Worm (Caenorhabditis elegans) whole organism, young adult: ENCODE data around the gene C04G6.13.

Experiments used
- B0019.2 ChIP-seq: fragments of 200-800 bp; sonication (Bioruptor generic); conservative IDR thresholded peaks from 2 replicates; pipeline ENCODE4 v1.3.6; 2022; ENCODE audit warnings: missing genetic modification reagents, missing genetic modification characterization, missing compliant biosample characterization
- C17E4.6 ChIP-seq: fragments of 200-800 bp; sonication (Bioruptor generic); IDR thresholded peaks from 2 replicates; pipeline ENCODE4 v1.3.6; 2022; ENCODE audit warnings: missing genetic modification reagents, missing genetic modification characterization, missing compliant biosample characterization
- F22D6.2 ChIP-seq: sonication (generic microtip); optimal IDR thresholded peaks from 2 replicates; lab custom pipeline; 2016; ENCODE audit warnings: mild to moderate bottlenecking, missing genetic modification characterization, missing compliant biosample characterization
- F23B12.7 ChIP-seq: sonication (generic microtip); optimal IDR thresholded peaks from 2 replicates; lab custom pipeline; 2017; ENCODE audit warnings: missing genetic modification characterization, mild to moderate bottlenecking, missing compliant biosample characterization, antibody characterized with exemption, moderate library complexity; ENCODE audit not compliant: insufficient read depth
- F57A8.1 ChIP-seq: fragments of 200-800 bp; sonication (Bioruptor generic); optimal IDR thresholded peaks from 2 replicates; lab custom pipeline; 2018; ENCODE audit warnings: mild to moderate bottlenecking, missing genetic modification characterization, moderate library complexity, missing compliant biosample characterization
- K12H6.12 ChIP-seq: fragments of 200-800 bp; sonication (Bioruptor generic); optimal IDR thresholded peaks from 2 replicates; lab custom pipeline; 2018; ENCODE audit warnings: mild to moderate bottlenecking, missing genetic modification characterization, missing compliant biosample characterization
- Y53G8AR.9 ChIP-seq: fragments of 200-800 bp; sonication (Bioruptor generic); conservative IDR thresholded peaks from 2 replicates; pipeline ENCODE4 v1.3.6; 2022; ENCODE audit warnings: missing genetic modification reagents, missing genetic modification characterization, missing compliant biosample characterization
- Y67H2A.10 ChIP-seq: fragments of 200-800 bp; sonication (Bioruptor generic); conservative IDR thresholded peaks from 2 replicates; pipeline ENCODE4 v1.3.6; 2022; ENCODE audit warnings: missing genetic modification reagents, missing genetic modification characterization, missing compliant biosample characterization
- Y95B8A.8 ChIP-seq: fragments of 200-800 bp; sonication (Bioruptor generic); IDR thresholded peaks from 2 replicates; pipeline ENCODE4 v1.3.6; 2022; ENCODE audit warnings: missing genetic modification reagents, missing genetic modification characterization, missing compliant biosample characterization
- ama-1 ChIP-seq, 3 experiments: fragments of 150-350 bp in 1 of 3; sonication (generic microtip) in 2 of 3; optimal IDR thresholded peaks; 2 replicates each; lab custom pipeline; 2014 to 2018; ENCODE audit warnings: missing biosample characterization in 2 of 3, missing genetic modification characterization in 2 of 3, missing genetic modification reagents in 2 of 3
- atf-7 ChIP-seq: sonication (generic microtip); optimal IDR thresholded peaks from 2 replicates; lab custom pipeline; 2017; ENCODE audit warnings: mild to moderate bottlenecking, missing genetic modification characterization, missing compliant biosample characterization
- bed-2 ChIP-seq: fragments of 200-800 bp; sonication (Bioruptor generic); IDR thresholded peaks from 2 replicates; pipeline ENCODE4 v1.3.6; 2022; ENCODE audit warnings: missing genetic modification reagents, missing genetic modification characterization, missing compliant biosample characterization
- ccch-3 ChIP-seq: fragments of 200-800 bp; sonication (Bioruptor generic); optimal IDR thresholded peaks from 2 replicates; lab custom pipeline; 2018; ENCODE audit warnings: mild to moderate bottlenecking, missing genetic modification characterization, missing compliant biosample characterization
- cebp-2 ChIP-seq: fragments of 200-800 bp; sonication (Bioruptor generic); IDR thresholded peaks from 2 replicates; pipeline ENCODE4 v1.3.6; 2022; ENCODE audit warnings: missing genetic modification characterization, missing compliant biosample characterization
- dpl-1 ChIP-seq: fragments of 150-350 bp; optimal IDR thresholded peaks from 2 replicates; lab custom pipeline; 2014; ENCODE audit warnings: missing biosample characterization, missing genetic modification reagents, missing genetic modification characterization
- ekl-4 ChIP-seq: fragments of 200-800 bp; sonication (Bioruptor generic); IDR thresholded peaks from 2 replicates; pipeline ENCODE4 v1.3.6; 2022; ENCODE audit warnings: missing genetic modification reagents, missing genetic modification characterization, missing compliant biosample characterization
- gei-17 ChIP-seq: fragments of 200-800 bp; sonication (Bioruptor generic); optimal IDR thresholded peaks from 2 replicates; lab custom pipeline; 2018; ENCODE audit warnings: mild to moderate bottlenecking, missing genetic modification characterization, missing compliant biosample characterization
- hmg-20 ChIP-seq: fragments of 200-800 bp; sonication (Bioruptor generic); IDR thresholded peaks from 2 replicates; pipeline ENCODE4 v1.3.6; 2022; ENCODE audit warnings: missing genetic modification reagents, missing genetic modification characterization, missing compliant biosample characterization
- lag-1 ChIP-seq: fragments of 200-800 bp; sonication (Bioruptor generic); IDR thresholded peaks from 2 replicates; pipeline ENCODE4 v1.3.6; 2022; ENCODE audit warnings: missing genetic modification reagents, missing genetic modification characterization, missing compliant biosample characterization
- lin-54 ChIP-seq: fragments of 200-800 bp; sonication (Bioruptor generic); optimal IDR thresholded peaks from 2 replicates; lab custom pipeline; 2018; ENCODE audit warnings: mild to moderate bottlenecking, missing genetic modification characterization, missing compliant biosample characterization
- madf-6 ChIP-seq: fragments of 200-800 bp; sonication (Bioruptor generic); IDR thresholded peaks from 2 replicates; pipeline ENCODE4 v1.3.6; 2022; ENCODE audit warnings: missing genetic modification reagents, missing genetic modification characterization, missing compliant biosample characterization
- mes-4 ChIP-seq: sonication (generic microtip); optimal IDR thresholded peaks from 2 replicates; lab custom pipeline; 2016; ENCODE audit warnings: missing genotype, missing genetic modification characterization, missing compliant biosample characterization
- mxl-1 ChIP-seq: sonication (generic microtip); optimal IDR thresholded peaks from 2 replicates; lab custom pipeline; 2016; ENCODE audit warnings: missing genetic modification characterization, missing compliant biosample characterization
- nhr-120 ChIP-seq: fragments of 200-800 bp; sonication (Bioruptor generic); IDR thresholded peaks from 2 replicates; pipeline ENCODE4 v1.3.6; 2022; ENCODE audit warnings: missing genetic modification characterization, missing compliant biosample characterization
- nhr-179 ChIP-seq: sonication (generic microtip); optimal IDR thresholded peaks from 2 replicates; lab custom pipeline; 2016; ENCODE audit warnings: mild to moderate bottlenecking, missing genetic modification characterization, missing compliant biosample characterization
- nhr-80 ChIP-seq: sonication (generic microtip); optimal IDR thresholded peaks from 2 replicates; lab custom pipeline; 2016; ENCODE audit warnings: missing genetic modification characterization, missing compliant biosample characterization
- pbrm-1 ChIP-seq: fragments of 200-800 bp; sonication (Bioruptor generic); IDR thresholded peaks from 2 replicates; pipeline ENCODE4 v1.3.6; 2022; ENCODE audit warnings: missing genetic modification reagents, missing genetic modification characterization, missing compliant biosample characterization
- pha-4 ChIP-seq: fragments of 150-350 bp; sonication (generic microtip); optimal IDR thresholded peaks from 2 replicates; lab custom pipeline; 2014; ENCODE audit warnings: missing biosample characterization, missing genetic modification reagents, missing genetic modification characterization
- repo-1 ChIP-seq: sonication (generic microtip); optimal IDR thresholded peaks from 2 replicates; lab custom pipeline; 2017; ENCODE audit warnings: mild to moderate bottlenecking, missing genetic modification characterization, missing compliant biosample characterization
- snpc-1.3 ChIP-seq: sonication (generic microtip); optimal IDR thresholded peaks from 2 replicates; lab custom pipeline; 2017; ENCODE audit warnings: missing genetic modification characterization, mild to moderate bottlenecking, missing compliant biosample characterization, antibody characterized with exemption, moderate library complexity, missing genotype, missing genetic modification reagents; ENCODE audit not compliant: insufficient read depth
- somi-1 ChIP-seq: fragments of 200-800 bp; sonication (Bioruptor generic); optimal IDR thresholded peaks from 2 replicates; lab custom pipeline; 2018; ENCODE audit warnings: mild to moderate bottlenecking, missing genetic modification characterization, missing compliant biosample characterization
- tbp1 ChIP-seq: fragments of 200-800 bp; sonication (Bioruptor generic); optimal IDR thresholded peaks from 2 replicates; lab custom pipeline; 2018; ENCODE audit warnings: mild to moderate bottlenecking, missing genetic modification characterization, missing compliant biosample characterization
- tlf-1 ChIP-seq: fragments of 200-800 bp; sonication (Bioruptor generic); optimal IDR thresholded peaks from 2 replicates; lab custom pipeline; 2018; ENCODE audit warnings: mild to moderate bottlenecking, missing genetic modification characterization, missing compliant biosample characterization
- unc-130 ChIP-seq: sonication (generic microtip); optimal IDR thresholded peaks from 2 replicates; lab custom pipeline; 2016; ENCODE audit warnings: missing genetic modification reagents, missing genetic modification characterization, missing compliant biosample characterization
- ztf-25 ChIP-seq: fragments of 200-800 bp; sonication (Bioruptor generic); IDR thresholded peaks from 2 replicates; pipeline ENCODE4 v1.3.6; 2022; ENCODE audit warnings: missing genetic modification reagents, missing genetic modification characterization, missing compliant biosample characterization
- ztf-6 ChIP-seq: fragments of 200-800 bp; sonication (Bioruptor generic); IDR thresholded peaks from 2 replicates; pipeline ENCODE4 v1.3.6; 2022; ENCODE audit warnings: missing genetic modification reagents, missing genetic modification characterization, missing compliant biosample characterization

The C04G6.13 gene

DNA sequence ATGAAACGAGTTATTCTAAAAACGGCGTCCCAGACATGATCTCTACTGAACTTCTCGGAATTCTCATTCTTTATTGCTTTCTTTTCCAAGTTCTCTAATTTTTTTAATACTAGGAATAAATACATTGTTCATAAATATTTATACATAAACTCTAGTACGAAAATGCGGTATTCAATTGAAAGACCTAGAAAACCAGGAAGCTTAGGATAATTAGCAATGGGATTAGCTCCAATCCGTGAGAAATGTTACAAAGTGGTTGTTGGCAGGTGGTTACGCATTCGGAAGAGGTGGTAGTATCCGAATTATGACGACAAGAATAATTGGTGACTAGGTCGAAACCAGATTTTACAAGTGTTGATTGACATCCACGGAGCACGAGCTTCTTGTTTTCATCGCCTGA lies 27.1 kb upstream of the C04G6.13 start:
- TF ChIP-seq tlf-1 (no peak), snpc-1.3 (tag; lab: Kevin White, UChicago) (no peak), lag-1 (GFP tag; lab: Robert Waterston, UW) (no peak), B0019.2 (GFP tag; lab: Robert Waterston, UW) (no peak), Y95B8A.8 (no peak), ztf-25 (GFP tag; lab: Robert Waterston, UW) (no peak), F57A8.1 (GFP tag; lab: Kevin White, UChicago) (no peak), atf-7 (tag; lab: Kevin White, UChicago) (no peak)

DNA sequence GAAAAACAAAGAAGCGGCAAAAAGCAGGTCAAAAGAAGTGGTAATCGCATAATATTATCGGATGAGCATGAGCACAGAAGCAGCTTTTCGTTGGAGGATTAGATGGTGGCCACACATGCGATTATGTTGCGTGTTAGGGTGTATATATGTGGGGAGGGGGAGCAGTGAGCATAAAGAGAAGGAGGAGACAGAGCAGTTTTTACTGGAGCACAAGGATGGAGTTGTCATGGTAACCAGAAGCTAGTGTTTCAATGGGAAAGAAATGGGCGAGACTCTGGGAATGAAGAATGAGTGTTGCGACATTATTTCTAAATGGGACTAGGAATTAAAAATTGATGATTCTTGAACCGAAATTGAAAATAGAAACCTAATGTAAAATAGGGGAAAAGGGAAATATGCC lies 26.1 kb upstream of the C04G6.13 start, which contains the start of gene C27A2.8:
Gene C27A2.8 (minus strand): TSS at position 117 of the 400 bp plus-strand sequence.
- TF ChIP-seq somi-1 (GFP tag; lab: Kevin White, UChicago) (no peak), gei-17 (GFP tag; lab: Kevin White, UChicago) (no peak), lin-54 (no peak), bed-2 (GFP tag; lab: Robert Waterston, UW) (no peak), F23B12.7 (tag; lab: Kevin White, UChicago) (no peak), K12H6.12 (no peak), pha-4 (tag; lab: Kevin White, UChicago) (no peak), pbrm-1 (GFP tag; lab: Robert Waterston, UW) (no peak), ccch-3 (GFP tag; lab: Kevin White, UChicago) (no peak), mes-4 (no peak), ztf-6 (GFP tag; lab: Robert Waterston, UW) (no peak), dpl-1 (GFP tag; lab: Kevin White, UChicago) (no peak), tbp1 (GFP tag; lab: Kevin White, UChicago) (no peak), repo-1 (tag; lab: Kevin White, UChicago) (no peak), nhr-120 (GFP tag; lab: Robert Waterston, UW) (no peak), Y53G8AR.9 (GFP tag; lab: Robert Waterston, UW) (no peak), nhr-179 (tag; lab: Kevin White, UChicago) (no peak), unc-130 (GFP tag; lab: Kevin White, UChicago) (no peak), Y67H2A.10 (GFP tag; lab: Robert Waterston, UW) (no peak), ekl-4 (no peak)

DNA sequence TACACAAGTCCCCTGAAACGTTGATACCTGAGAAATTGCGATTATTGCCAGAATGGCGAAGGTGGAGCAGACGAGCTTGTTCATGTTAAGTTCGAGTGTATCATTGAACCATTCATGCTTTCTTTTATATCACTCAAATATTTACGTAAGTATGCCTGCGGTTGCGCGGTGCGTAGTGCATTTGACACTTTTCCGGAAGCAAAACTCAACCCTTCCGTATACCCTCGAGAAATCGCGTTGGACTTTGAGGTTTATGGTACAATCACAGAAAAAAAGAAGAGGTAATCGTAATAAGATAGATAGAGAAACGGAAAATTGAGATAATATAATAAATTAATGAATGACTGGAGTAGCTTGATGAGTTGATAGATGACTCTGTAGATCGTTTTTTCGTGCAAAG lies 24.5 kb upstream of the C04G6.13 start, which contains the start of gene idpb-2:
Gene idpb-2 (minus strand): TSS at position 101 of the 400 bp plus-strand sequence.
- no peak for TF ChIP-seq F22D6.2 (tag; lab: Kevin White, UChicago)
- TF ChIP-seq madf-6 (GFP tag; lab: Robert Waterston, UW): no peak
- no peak for TF ChIP-seq F23B12.7 (tag; lab: Kevin White, UChicago)
- TF ChIP-seq ama-1 (optimal IDR thresholded peaks at IDR 0.05; lab: Kevin White, UChicago): no peak
- no peak for TF ChIP-seq ama-1 (GFP tag; optimal IDR thresholded peaks at IDR 0.05; lab: Kevin White, UChicago)
- TF ChIP-seq hmg-20: no peak
- no peak for TF ChIP-seq C17E4.6
- TF ChIP-seq Y95B8A.8: no peak
- no peak for TF ChIP-seq nhr-179 (tag; lab: Kevin White, UChicago)
- TF ChIP-seq mxl-1 (tag; lab: Kevin White, UChicago): no peak
- no peak for TF ChIP-seq nhr-80
- TF ChIP-seq ekl-4: no peak
- no peak for TF ChIP-seq cebp-2 (GFP tag; lab: Robert Waterston, UW)
